Worm (Caenorhabditis elegans) whole organism, young adult: ENCODE data around the gene tsfm-1.

Experiments
- F33H1.4 ChIP-seq: fragments of 200-800 bp; sonication (Bioruptor generic); IDR thresholded peaks from 2 replicates; pipeline ENCODE4 v1.3.6; 2022; ENCODE audit warnings: missing genetic modification reagents, missing genetic modification characterization, missing compliant biosample characterization
- F57A8.1 ChIP-seq: fragments of 200-800 bp; sonication (Bioruptor generic); optimal IDR thresholded peaks from 2 replicates; lab custom pipeline; 2018; ENCODE audit warnings: mild to moderate bottlenecking, missing genetic modification characterization, moderate library complexity, missing compliant biosample characterization
- F57C9.4 ChIP-seq: sonication (generic microtip); optimal IDR thresholded peaks from 2 replicates; lab custom pipeline; 2017; ENCODE audit warnings: mild to moderate bottlenecking, missing genetic modification characterization, missing compliant biosample characterization
- K12H6.12 ChIP-seq: fragments of 200-800 bp; sonication (Bioruptor generic); optimal IDR thresholded peaks from 2 replicates; lab custom pipeline; 2018; ENCODE audit warnings: mild to moderate bottlenecking, missing genetic modification characterization, missing compliant biosample characterization
- T07F8.4 ChIP-seq: sonication (generic microtip); optimal IDR thresholded peaks from 2 replicates; lab custom pipeline; 2016; ENCODE audit warnings: mild to moderate bottlenecking, missing genetic modification characterization, moderate library complexity, missing compliant biosample characterization
- Y53F4B.3 ChIP-seq: fragments of 200-800 bp; sonication (Bioruptor generic); IDR thresholded peaks from 2 replicates; pipeline ENCODE4 v1.3.6; 2022; ENCODE audit warnings: missing genetic modification reagents, missing genetic modification characterization, missing compliant biosample characterization
- Y56A3A.18 ChIP-seq: fragments of 200-800 bp; sonication (Bioruptor generic); IDR thresholded peaks from 2 replicates; pipeline ENCODE4 v1.3.6; 2022; ENCODE audit warnings: missing genetic modification reagents, missing genetic modification characterization, missing compliant biosample characterization
- Y67H2A.10 ChIP-seq: fragments of 200-800 bp; sonication (Bioruptor generic); conservative IDR thresholded peaks from 2 replicates; pipeline ENCODE4 v1.3.6; 2022; ENCODE audit warnings: missing genetic modification reagents, missing genetic modification characterization, missing compliant biosample characterization
- Y79H2A.3 ChIP-seq: fragments of 200-800 bp; sonication (Bioruptor generic); conservative IDR thresholded peaks from 2 replicates; pipeline ENCODE4 v1.3.6; 2022; ENCODE audit warnings: missing genetic modification reagents, missing genetic modification characterization, missing compliant biosample characterization
- akir-1 ChIP-seq: fragments of 200-800 bp; sonication (Bioruptor generic); optimal IDR thresholded peaks from 2 replicates; lab custom pipeline; 2018; ENCODE audit warnings: mild to moderate bottlenecking, missing genetic modification characterization, moderate library complexity, missing compliant biosample characterization
- aptf-3 ChIP-seq: fragments of 200-800 bp; sonication (Bioruptor generic); IDR thresholded peaks from 2 replicates; pipeline ENCODE4 v1.3.6; 2022; ENCODE audit warnings: missing genetic modification characterization, missing compliant biosample characterization
- bed-2 ChIP-seq: fragments of 200-800 bp; sonication (Bioruptor generic); IDR thresholded peaks from 2 replicates; pipeline ENCODE4 v1.3.6; 2022; ENCODE audit warnings: missing genetic modification reagents, missing genetic modification characterization, missing compliant biosample characterization
- ceh-27 ChIP-seq: fragments of 200-800 bp; sonication (Bioruptor generic); optimal IDR thresholded peaks from 2 replicates; lab custom pipeline; 2018; ENCODE audit warnings: mild to moderate bottlenecking, missing genetic modification characterization, moderate library complexity, missing compliant biosample characterization
- ceh-40 ChIP-seq: fragments of 200-800 bp; sonication (Bioruptor generic); IDR thresholded peaks from 2 replicates; pipeline ENCODE4 v1.3.6; 2022; ENCODE audit warnings: missing genetic modification characterization, missing compliant biosample characterization
- ceh-91 ChIP-seq: fragments of 200-800 bp; sonication (Bioruptor generic); IDR thresholded peaks from 2 replicates; pipeline ENCODE4 v1.3.6; 2022; ENCODE audit warnings: missing genetic modification reagents, missing genetic modification characterization, missing compliant biosample characterization
- ekl-4 ChIP-seq: fragments of 200-800 bp; sonication (Bioruptor generic); IDR thresholded peaks from 2 replicates; pipeline ENCODE4 v1.3.6; 2022; ENCODE audit warnings: missing genetic modification reagents, missing genetic modification characterization, missing compliant biosample characterization
- gei-17 ChIP-seq: fragments of 200-800 bp; sonication (Bioruptor generic); optimal IDR thresholded peaks from 2 replicates; lab custom pipeline; 2018; ENCODE audit warnings: mild to moderate bottlenecking, missing genetic modification characterization, missing compliant biosample characterization
- hlh-12 ChIP-seq: sonication (generic microtip); optimal IDR thresholded peaks from 2 replicates; lab custom pipeline; 2016; ENCODE audit warnings: missing genetic modification characterization, missing compliant biosample characterization
- hmg-1.2 ChIP-seq: fragments of 200-800 bp; sonication (Bioruptor generic); IDR thresholded peaks from 2 replicates; pipeline ENCODE4 v1.3.6; 2022; ENCODE audit warnings: missing genetic modification reagents, missing genetic modification characterization, missing compliant biosample characterization
- lin-35 ChIP-seq, 3 experiments: fragments of 150-350 bp in 2 of 3; sonication (generic microtip) in 1 of 3; optimal IDR thresholded peaks; 2 replicates each; lab custom pipeline; 2014 to 2018; ENCODE audit warnings: missing biosample characterization in 3 of 3, missing genetic modification characterization in 3 of 3, missing genetic modification reagents in 3 of 3
- lsl-1 ChIP-seq: fragments of 200-800 bp; sonication (Bioruptor generic); optimal IDR thresholded peaks from 2 replicates; lab custom pipeline; 2018; ENCODE audit warnings: mild to moderate bottlenecking, missing genetic modification characterization, moderate library complexity, missing compliant biosample characterization
- mcd-1 ChIP-seq: fragments of 200-800 bp; sonication (Bioruptor generic); IDR thresholded peaks from 2 replicates; pipeline ENCODE4 v1.3.6; 2022; ENCODE audit warnings: missing genetic modification reagents, missing genetic modification characterization, missing compliant biosample characterization
- mel-28 ChIP-seq: sonication (generic microtip); optimal IDR thresholded peaks from 2 replicates; lab custom pipeline; 2016; ENCODE audit warnings: borderline replicate concordance, mild to moderate bottlenecking, missing genetic modification characterization, missing compliant biosample characterization
- mes-4 ChIP-seq: sonication (generic microtip); optimal IDR thresholded peaks from 2 replicates; lab custom pipeline; 2016; ENCODE audit warnings: missing genotype, missing genetic modification characterization, missing compliant biosample characterization
- nfya-1 ChIP-seq: sonication (generic microtip); optimal IDR thresholded peaks from 2 replicates; lab custom pipeline; 2017; ENCODE audit warnings: antibody characterized with exemption, missing compliant biosample characterization, missing genetic modification characterization, borderline replicate concordance; ENCODE audit not compliant: insufficient read depth
- nfyb-1 ChIP-seq: fragments of 200-800 bp; sonication (Bioruptor generic); IDR thresholded peaks from 2 replicates; pipeline ENCODE4 v1.3.6; 2022; ENCODE audit warnings: missing genetic modification reagents, missing genetic modification characterization, missing compliant biosample characterization
- nhr-179 ChIP-seq: sonication (generic microtip); optimal IDR thresholded peaks from 2 replicates; lab custom pipeline; 2016; ENCODE audit warnings: mild to moderate bottlenecking, missing genetic modification characterization, missing compliant biosample characterization
- nhr-80 ChIP-seq: sonication (generic microtip); optimal IDR thresholded peaks from 2 replicates; lab custom pipeline; 2016; ENCODE audit warnings: missing genetic modification characterization, missing compliant biosample characterization
- sea-2 ChIP-seq: fragments of 200-800 bp; sonication (Bioruptor generic); IDR thresholded peaks from 2 replicates; pipeline ENCODE4 v1.3.6; 2022; ENCODE audit warnings: missing genetic modification characterization, missing compliant biosample characterization
- snpc-1.1 ChIP-seq: sonication (generic microtip); optimal IDR thresholded peaks from 2 replicates; lab custom pipeline; 2017; ENCODE audit warnings: missing genetic modification characterization, mild to moderate bottlenecking, missing compliant biosample characterization, antibody characterized with exemption, moderate library complexity, missing genotype, missing genetic modification reagents; ENCODE audit not compliant: insufficient read depth
- snpc-1.3 ChIP-seq: sonication (generic microtip); optimal IDR thresholded peaks from 2 replicates; lab custom pipeline; 2017; ENCODE audit warnings: missing genetic modification characterization, mild to moderate bottlenecking, missing compliant biosample characterization, antibody characterized with exemption, moderate library complexity, missing genotype, missing genetic modification reagents; ENCODE audit not compliant: insufficient read depth
- snpc-3.4 ChIP-seq: sonication (generic microtip); optimal IDR thresholded peaks from 2 replicates; lab custom pipeline; 2017; ENCODE audit warnings: missing genetic modification characterization, mild to moderate bottlenecking, missing compliant biosample characterization, antibody characterized with exemption, moderate library complexity, missing genotype, missing genetic modification reagents
- somi-1 ChIP-seq: fragments of 200-800 bp; sonication (Bioruptor generic); optimal IDR thresholded peaks from 2 replicates; lab custom pipeline; 2018; ENCODE audit warnings: mild to moderate bottlenecking, missing genetic modification characterization, missing compliant biosample characterization
- tbx-9 ChIP-seq: sonication (generic microtip); optimal IDR thresholded peaks from 2 replicates; lab custom pipeline; 2016; ENCODE audit warnings: borderline replicate concordance, missing genetic modification characterization, inconsistent platforms, missing compliant biosample characterization
- xnd-1 ChIP-seq: sonication (generic microtip); optimal IDR thresholded peaks from 2 replicates; lab custom pipeline; 2016; ENCODE audit warnings: missing genotype, missing genetic modification reagents, missing genetic modification characterization, missing compliant biosample characterization
- zfh-2 ChIP-seq: fragments of 200-800 bp; sonication (Bioruptor generic); conservative IDR thresholded peaks from 2 replicates; pipeline ENCODE4 v1.3.6; 2022; ENCODE audit warnings: missing genetic modification reagents, missing genetic modification characterization, missing compliant biosample characterization
- ztf-18 ChIP-seq: sonication (generic microtip); optimal IDR thresholded peaks from 2 replicates; lab custom pipeline; 2016; ENCODE audit warnings: missing genotype, mild to moderate bottlenecking, missing genetic modification characterization, missing compliant biosample characterization
- ztf-25 ChIP-seq: fragments of 200-800 bp; sonication (Bioruptor generic); IDR thresholded peaks from 2 replicates; pipeline ENCODE4 v1.3.6; 2022; ENCODE audit warnings: missing genetic modification reagents, missing genetic modification characterization, missing compliant biosample characterization
- ztf-6 ChIP-seq: fragments of 200-800 bp; sonication (Bioruptor generic); IDR thresholded peaks from 2 replicates; pipeline ENCODE4 v1.3.6; 2022; ENCODE audit warnings: missing genetic modification reagents, missing genetic modification characterization, missing compliant biosample characterization

tsfm-1 gene

DNA sequence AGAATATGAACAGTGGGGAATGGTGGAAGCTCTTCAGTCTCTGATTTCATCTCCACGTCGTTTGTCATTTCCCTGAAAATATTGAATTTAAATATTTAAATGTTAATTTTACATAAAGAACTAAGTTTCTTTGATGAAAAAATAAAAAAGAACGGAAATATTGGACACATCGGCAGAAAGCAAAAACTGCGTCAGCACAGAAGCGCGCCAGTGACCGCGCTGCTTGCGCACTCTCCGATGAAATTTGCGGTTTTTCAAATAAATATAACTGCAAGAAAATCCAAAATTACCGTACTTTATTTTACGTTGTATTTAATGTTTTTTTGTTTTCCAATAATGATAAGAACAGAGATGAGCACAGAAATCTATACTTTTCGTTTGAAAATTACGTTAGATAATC lies 20.2 kb upstream of the tsfm-1 start, which contains the start of the genes srpa-68 and srh-16 (continued):
- TF ChIP-seq nfya-1 (tag; lab: Kevin White, UChicago) (no peak), gei-17 (peak; percentile 35), hlh-12 (tag; lab: Kevin White, UChicago) (no peak), mcd-1 (peak; percentile 91), mel-28 (tag; lab: Kevin White, UChicago) (no peak), Y53F4B.3 (GFP tag; lab: Robert Waterston, UW) (0 out of 2 replicates have a peak, but pooled peaks have one; percentile 25), snpc-1.1 (peak; percentile 52), ekl-4 (GFP tag; lab: Robert Waterston, UW) (peak; percentile 84), ztf-6 (GFP tag; lab: Robert Waterston, UW) (no peak), bed-2 (GFP tag; lab: Robert Waterston, UW) (no peak), hmg-1.2 (GFP tag; lab: Robert Waterston, UW) (peak; percentile 65), F57C9.4 (no peak), snpc-3.4 (tag; lab: Kevin White, UChicago) (peak; percentile 70), ceh-40 (GFP tag; lab: Robert Waterston, UW) (no peak), xnd-1 (peak; percentile 59), somi-1 (no peak), ztf-18 (tag; lab: Kevin White, UChicago) (peak; percentile 99), T07F8.4 (no peak), ceh-27 (GFP tag; lab: Kevin White, UChicago) (peak; percentile 50), snpc-1.3 (tag; lab: Kevin White, UChicago) (peak; percentile 65), zfh-2 (GFP tag; lab: Robert Waterston, UW) (peak; percentile 42; the same call in 1 of the 2 replicates), nhr-80 (tag; lab: Kevin White, UChicago) (peak; percentile 53), tbx-9 (tag; lab: Kevin White, UChicago) (no peak), nfyb-1 (GFP tag; lab: Robert Waterston, UW) (peak; percentile 85), mes-4 (tag; lab: Kevin White, UChicago) (no peak), ztf-25 (GFP tag; lab: Robert Waterston, UW) (no peak), Y56A3A.18 (GFP tag; lab: Robert Waterston, UW) (peak; percentile 93), lin-35 (GFP tag; optimal IDR thresholded peaks at IDR 0.05; lab: Kevin White, UChicago) (peak; percentile 74 to 97 (median 91)), aptf-3 (no peak), nhr-179 (tag; lab: Kevin White, UChicago) (no peak), sea-2 (GFP tag; lab: Robert Waterston, UW) (no peak), Y79H2A.3 (GFP tag; lab: Robert Waterston, UW) (no peak), Y67H2A.10 (GFP tag; lab: Robert Waterston, UW) (no peak), K12H6.12 (tag; lab: Kevin White, UChicago) (peak; percentile 49), lsl-1 (GFP tag; lab: Kevin White, UChicago) (peak; percentile 68), akir-1 (no peak), F33H1.4 (GFP tag; lab: Robert Waterston, UW) (peak; percentile 70), F57A8.1 (GFP tag; lab: Kevin White, UChicago) (no peak), ceh-91 (no peak)
- TF ChIP-seq, all 124 proteins: peak for 61
